Worm (Caenorhabditis elegans) whole organism, L2 larva: ENCODE results near the gene hsp-6.

Experiments used
- aly-2 ChIP-seq: fragments of 150-350 bp; optimal IDR thresholded peaks from 2 replicates; lab custom pipeline; 2014; ENCODE audit warnings: missing biosample characterization, missing genetic modification characterization
- lin-11 ChIP-seq: fragments of 150-350 bp; sonication (generic microtip); optimal IDR thresholded peaks from 2 replicates; lab custom pipeline; 2014; ENCODE audit warnings: missing biosample characterization, missing genetic modification characterization, inconsistent platforms, mixed read lengths
- nhr-129 ChIP-seq: fragments of 150-350 bp; optimal IDR thresholded peaks from 2 replicates; lab custom pipeline; 2014; ENCODE audit warnings: missing biosample characterization, missing genetic modification characterization

ce11 chrV:4800794-4801193 is 25.8 kb downstream of the hsp-6 start, which contains the start of gene R02F11.1:
- TF ChIP-seq lin-11 (tag; lab: Kevin White, UChicago) = no peak
- no peak for TF ChIP-seq aly-2
- TF ChIP-seq nhr-129 (tag; lab: Kevin White, UChicago) = no peak
